Fruit fly (Drosophila melanogaster) whole organism, embryonic: ENCODE measurements around the gene NdufV3.

Source experiments
- Asciz ChIP-seq: fragments of 200-800 bp; sonication (Bioruptor generic); optimal IDR thresholded peaks from 2 replicates; lab custom pipeline; 2017; ENCODE audit warnings: missing biosample characterization, mild to moderate bottlenecking, missing genetic modification characterization, missing genetic modification reagents
- B-H2 ChIP-seq: fragments of 200-800 bp; sonication (Bioruptor generic); optimal IDR thresholded peaks from 2 replicates; lab custom pipeline; 2018; ENCODE audit warnings: missing biosample characterization, mild to moderate bottlenecking, missing genetic modification characterization
- CG10147 ChIP-seq: fragments of 200-800 bp; sonication (Bioruptor generic); optimal IDR thresholded peaks from 2 replicates; lab custom pipeline; 2019; ENCODE audit warnings: missing biosample characterization, mild to moderate bottlenecking, missing genetic modification characterization, moderate library complexity
- CG10959 ChIP-seq: fragments of 200-800 bp; sonication (Bioruptor generic); IDR thresholded peaks from 2 replicates; pipeline ENCODE4 v1.3.6; 2022; ENCODE audit warnings: missing biosample characterization, missing genetic modification characterization
- CG11695 ChIP-seq: fragments of 200-800 bp; sonication (Bioruptor generic); IDR thresholded peaks from 3 replicates; pipeline ENCODE4 v1.3.6; 2022; ENCODE audit warnings: missing biosample characterization, missing genetic modification characterization
- CG12071 ChIP-seq: fragments of 200-800 bp; sonication (Bioruptor generic); optimal IDR thresholded peaks from 3 replicates; lab custom pipeline; 2018; ENCODE audit warnings: missing biosample characterization, mild to moderate bottlenecking, missing genetic modification characterization
- CG1233 ChIP-seq: fragments of 200-800 bp; sonication (Bioruptor generic); optimal IDR thresholded peaks from 4 replicates; lab custom pipeline; 2018; ENCODE audit warnings: missing biosample characterization, mild to moderate bottlenecking, missing genetic modification characterization
- CG12659 ChIP-seq: fragments of 200-800 bp; sonication (Bioruptor generic); optimal IDR thresholded peaks from 3 replicates; lab custom pipeline; 2017; ENCODE audit warnings: mild to moderate bottlenecking, missing biosample characterization, missing genetic modification reagents, missing genetic modification characterization
- CG12744 ChIP-seq: fragments of 200-800 bp; sonication (Bioruptor generic); optimal IDR thresholded peaks from 2 replicates; lab custom pipeline; 2016; ENCODE audit warnings: missing biosample characterization, missing genetic modification characterization
- CG13624 ChIP-seq: fragments of 200-800 bp; sonication (Bioruptor generic); optimal IDR thresholded peaks from 2 replicates; lab custom pipeline; 2016; ENCODE audit warnings: missing biosample characterization, missing genetic modification characterization
- CG14441 ChIP-seq: fragments of 200-800 bp; sonication (Bioruptor generic); IDR thresholded peaks from 2 replicates; pipeline ENCODE4 v1.3.6; 2022; ENCODE audit warnings: missing biosample characterization, missing genetic modification characterization
- CG14860 ChIP-seq: fragments of 200-800 bp; sonication (Bioruptor generic); IDR thresholded peaks from 3 replicates; pipeline ENCODE4 v1.3.6; 2022; ENCODE audit warnings: missing biosample characterization, missing genetic modification characterization; ENCODE audit not compliant: partially characterized antibody
- CG1647 ChIP-seq: fragments of 200-800 bp; sonication (Bioruptor generic); optimal IDR thresholded peaks from 3 replicates; lab custom pipeline; 2016; ENCODE audit warnings: missing biosample characterization, missing genetic modification characterization
- CG17359 ChIP-seq: fragments of 200-800 bp; sonication (Bioruptor generic); optimal IDR thresholded peaks from 3 replicates; lab custom pipeline; 2018; ENCODE audit warnings: missing biosample characterization, mild to moderate bottlenecking, missing genetic modification characterization, moderate library complexity
- CG17385 ChIP-seq: fragments of 200-800 bp; sonication (Bioruptor generic); optimal IDR thresholded peaks from 3 replicates; lab custom pipeline; 2018; ENCODE audit warnings: missing biosample characterization, mild to moderate bottlenecking, missing genetic modification characterization
- CG18476 ChIP-seq: fragments of 200-800 bp; sonication (Bioruptor generic); optimal IDR thresholded peaks from 2 replicates; lab custom pipeline; 2016; ENCODE audit warnings: missing biosample characterization, mild to moderate bottlenecking, missing genetic modification characterization
- CG2889 ChIP-seq: fragments of 200-800 bp; sonication (Bioruptor generic); IDR thresholded peaks from 3 replicates; pipeline ENCODE4 v1.3.6; 2022; ENCODE audit warnings: missing biosample characterization, missing genetic modification characterization
- CG30403 ChIP-seq: fragments of 200-800 bp; sonication (Bioruptor generic); optimal IDR thresholded peaks from 3 replicates; lab custom pipeline; 2016; ENCODE audit warnings: missing biosample characterization, missing genetic modification characterization
- CG6683 ChIP-seq: fragments of 200-800 bp; sonication (Bioruptor generic); optimal IDR thresholded peaks from 2 replicates; lab custom pipeline; 2017; ENCODE audit warnings: missing biosample characterization, mild to moderate bottlenecking, missing genetic modification characterization, missing genetic modification reagents
- CG7271 ChIP-seq: fragments of 200-800 bp; sonication (Bioruptor generic); optimal IDR thresholded peaks from 2 replicates; lab custom pipeline; 2018; ENCODE audit warnings: missing biosample characterization, mild to moderate bottlenecking, missing genetic modification characterization, moderate library complexity
- CG7839 ChIP-seq: fragments of 200-800 bp; sonication (Bioruptor generic); optimal IDR thresholded peaks from 3 replicates; lab custom pipeline; 2018; ENCODE audit warnings: missing biosample characterization, mild to moderate bottlenecking, missing genetic modification characterization, moderate library complexity
- CG9932 ChIP-seq: fragments of 200-800 bp; sonication (Bioruptor generic); IDR thresholded peaks from 2 replicates; pipeline ENCODE4 v1.3.6; 2022; ENCODE audit warnings: missing biosample characterization, missing genetic modification characterization
- CrebB ChIP-seq: fragments of 200-800 bp; sonication (Bioruptor generic); optimal IDR thresholded peaks from 3 replicates; lab custom pipeline; 2018; ENCODE audit warnings: missing biosample characterization, mild to moderate bottlenecking, missing genetic modification characterization
- D19B ChIP-seq: fragments of 200-800 bp; sonication (Bioruptor generic); optimal IDR thresholded peaks from 2 replicates; lab custom pipeline; 2017; ENCODE audit warnings: missing biosample characterization, mild to moderate bottlenecking, missing genetic modification characterization
- Dip2 ChIP-seq: fragments of 200-800 bp; sonication (Bioruptor generic); IDR thresholded peaks from 2 replicates; pipeline ENCODE4 v1.3.6; 2022; ENCODE audit warnings: missing biosample characterization, missing genetic modification characterization
- Dp ChIP-seq: fragments of 200-800 bp; sonication (Bioruptor generic); optimal IDR thresholded peaks from 2 replicates; lab custom pipeline; 2018; ENCODE audit warnings: missing biosample characterization, mild to moderate bottlenecking, missing genetic modification characterization, moderate library complexity
- Dref ChIP-seq: fragments of 200-800 bp; sonication (Bioruptor generic); IDR thresholded peaks from 2 replicates; pipeline ENCODE4 v1.3.6; 2022; ENCODE audit warnings: missing biosample characterization, missing genetic modification characterization
- Drgx ChIP-seq: fragments of 200-800 bp; sonication (Bioruptor generic); IDR thresholded peaks from 2 replicates; pipeline ENCODE4 v1.3.6; 2022; ENCODE audit warnings: missing biosample characterization, missing genetic modification characterization
- Gug ChIP-seq: fragments of 200-800 bp; sonication (Bioruptor generic); IDR thresholded peaks from 4 replicates; pipeline ENCODE4 v1.3.6; 2022; ENCODE audit warnings: missing biosample characterization, missing genetic modification characterization
- H15 ChIP-seq: fragments of 200-800 bp; sonication (Bioruptor generic); IDR thresholded peaks from 3 replicates; pipeline ENCODE4 v1.3.6; 2022; ENCODE audit warnings: missing biosample characterization, missing genetic modification characterization
- HLH54F ChIP-seq: fragments of 200-800 bp; sonication (Bioruptor generic); optimal IDR thresholded peaks from 3 replicates; lab custom pipeline; 2016; ENCODE audit warnings: missing biosample characterization, missing genetic modification characterization
- Hey ChIP-seq: fragments of 200-800 bp; sonication (Bioruptor generic); optimal IDR thresholded peaks from 3 replicates; lab custom pipeline; 2018; ENCODE audit warnings: missing biosample characterization, mild to moderate bottlenecking, missing genetic modification characterization
- Hmr ChIP-seq: fragments of 200-800 bp; sonication (Bioruptor generic); optimal IDR thresholded peaks from 3 replicates; lab custom pipeline; 2017; ENCODE audit warnings: mild to moderate bottlenecking, missing biosample characterization, missing genetic modification reagents, missing genetic modification characterization
- Hr3 ChIP-seq: fragments of 200-800 bp; sonication (Bioruptor generic); optimal IDR thresholded peaks from 3 replicates; lab custom pipeline; 2016; ENCODE audit warnings: missing biosample characterization, missing genetic modification characterization
- Mrtf ChIP-seq: fragments of 200-800 bp; sonication (Bioruptor generic); IDR thresholded peaks from 3 replicates; pipeline ENCODE4 v1.3.6; 2022; ENCODE audit warnings: missing biosample characterization, missing genetic modification characterization
- Oaz ChIP-seq: fragments of 200-800 bp; sonication (Bioruptor generic); IDR thresholded peaks from 2 replicates; pipeline ENCODE4 v1.3.6; 2022; ENCODE audit warnings: missing biosample characterization, missing genetic modification characterization
- Sox102F ChIP-seq: fragments of 200-800 bp; sonication (Bioruptor generic); optimal IDR thresholded peaks from 2 replicates; lab custom pipeline; 2018; ENCODE audit warnings: missing biosample characterization, mild to moderate bottlenecking, missing genetic modification characterization, moderate library complexity
- Trl ChIP-seq, 3 experiments: fragments of >200 bp in 2 of 3; fragments of 200-800 bp in 1 of 3; sonication (Bioruptor generic) in 1 of 3; optimal IDR thresholded peaks; 2 replicates in 1 of 3; 3 replicates in 2 of 3; lab custom pipeline; 2016 to 2017; ENCODE audit warnings: missing biosample characterization in 1 of 3, missing genetic modification characterization in 1 of 3
- ase ChIP-seq: fragments of 200-800 bp; sonication (Bioruptor generic); IDR thresholded peaks from 3 replicates; pipeline ENCODE4 v1.3.6; 2022; ENCODE audit warnings: missing biosample characterization, missing genetic modification characterization
- ash1 ChIP-seq: fragments of 200-800 bp; sonication (Bioruptor generic); optimal IDR thresholded peaks from 2 replicates; lab custom pipeline; 2018; ENCODE audit warnings: missing biosample characterization, mild to moderate bottlenecking, missing genetic modification characterization
- az2 ChIP-seq: fragments of 200-800 bp; sonication (Bioruptor generic); optimal IDR thresholded peaks from 3 replicates; lab custom pipeline; 2016; ENCODE audit warnings: missing biosample characterization, missing genetic modification characterization
- disco-r ChIP-seq: fragments of 200-800 bp; sonication (Bioruptor generic); optimal IDR thresholded peaks from 2 replicates; lab custom pipeline; 2016; ENCODE audit warnings: missing biosample characterization, missing genetic modification characterization
- dpn ChIP-seq, 2 experiments: fragments of 200-800 bp; sonication (Bioruptor generic); optimal IDR thresholded peaks; 3 replicates each; lab custom pipeline; 2016; ENCODE audit warnings: missing biosample characterization in 2 of 2, missing genetic modification characterization in 2 of 2
- gem ChIP-seq: fragments of 200-800 bp; sonication (Bioruptor generic); optimal IDR thresholded peaks from 2 replicates; lab custom pipeline; 2019; ENCODE audit warnings: missing biosample characterization, mild to moderate bottlenecking, missing genetic modification characterization, moderate library complexity
- hb ChIP-seq: fragments of 200-800 bp; sonication (Bioruptor generic); IDR thresholded peaks from 3 replicates; pipeline ENCODE4 v1.3.6; 2022; ENCODE audit warnings: missing biosample characterization, missing genetic modification characterization; ENCODE audit not compliant: partially characterized antibody
- kah ChIP-seq: fragments of 200-800 bp; sonication (Bioruptor generic); optimal IDR thresholded peaks from 2 replicates; lab custom pipeline; 2018; ENCODE audit warnings: missing biosample characterization, mild to moderate bottlenecking, missing genetic modification characterization
- nerfin-2 ChIP-seq: fragments of 200-800 bp; sonication (Bioruptor generic); IDR thresholded peaks from 2 replicates; pipeline ENCODE4 v1.3.6; 2022; ENCODE audit warnings: missing biosample characterization, missing genetic modification characterization; ENCODE audit not compliant: partially characterized antibody
- odd ChIP-seq: fragments of 200-800 bp; sonication (Bioruptor generic); optimal IDR thresholded peaks from 2 replicates; lab custom pipeline; 2017; ENCODE audit warnings: missing biosample characterization, mild to moderate bottlenecking, missing genetic modification characterization
- phol ChIP-seq: fragments of 200-800 bp; sonication (Bioruptor generic); optimal IDR thresholded peaks from 3 replicates; lab custom pipeline; 2018; ENCODE audit warnings: missing biosample characterization, mild to moderate bottlenecking, missing genetic modification characterization, moderate library complexity
- scrt ChIP-seq: fragments of 200-800 bp; sonication (Bioruptor generic); optimal IDR thresholded peaks from 2 replicates; lab custom pipeline; 2018; ENCODE audit warnings: missing biosample characterization, mild to moderate bottlenecking, missing genetic modification characterization, moderate library complexity
- sd ChIP-seq: fragments of 200-800 bp; sonication (Bioruptor generic); optimal IDR thresholded peaks from 3 replicates; lab custom pipeline; 2018; ENCODE audit warnings: missing biosample characterization, mild to moderate bottlenecking, missing genetic modification characterization, moderate library complexity

NdufV3 gene

dm6 chrX:11369374-11369773, 19.6 kb downstream of the NdufV3 start, which contains the start of gene dlg1 (continued):
- TF ChIP-seq odd (no peak), CG14860 (GFP tag; lab: Robert Waterston, UW) (peak; percentile 65; the same call in 1 of the 3 replicates), Dp (GFP tag; lab: Kevin White, UChicago) (peak; percentile 73), sd (tag; lab: Kevin White, UChicago) (peak; percentile 30), CG7271 (tag; lab: Kevin White, UChicago) (no peak), Dref (GFP tag; lab: Robert Waterston, UW) (peak; percentile 56), dpn (GFP tag; optimal IDR thresholded peaks at IDR 0.05; lab: Kevin White, UChicago) (no peak), scrt (GFP tag; lab: Kevin White, UChicago) (no peak), az2 (GFP tag; lab: Kevin White, UChicago) (no peak), Sox102F (GFP tag; lab: Kevin White, UChicago) (no peak), H15 (no peak), Dip2 (GFP tag; lab: Robert Waterston, UW) (no peak), Trl (optimal IDR thresholded peaks at IDR 0.05; lab: Kevin White, UChicago) (no peak), Trl (GFP tag; optimal IDR thresholded peaks at IDR 0.05; lab: Kevin White, UChicago) (no peak), kah (no peak), CG2889 (GFP tag; lab: Robert Waterston, UW) (no peak), ase (GFP tag; lab: Robert Waterston, UW) (no peak), CG17385 (no peak), CG10959 (GFP tag; lab: Robert Waterston, UW) (no peak), disco-r (no peak), HLH54F (no peak), CG14441 (GFP tag; lab: Robert Waterston, UW) (no peak), CG11695 (GFP tag; lab: Robert Waterston, UW) (no peak), CG12659 (GFP tag; lab: Kevin White, UChicago) (peak; percentile 25), D19B (GFP tag; lab: Kevin White, UChicago) (no peak), phol (no peak), CG1233 (GFP tag; lab: Kevin White, UChicago) (no peak), Oaz (GFP tag; lab: Robert Waterston, UW) (no peak), nerfin-2 (peak; percentile 49; the same call in 1 of the 2 replicates), CG6683 (no peak), CG18476 (GFP tag; lab: Kevin White, UChicago) (no peak), Mrtf (GFP tag; lab: Robert Waterston, UW) (no peak), CG1647 (GFP tag; lab: Kevin White, UChicago) (no peak), Drgx (no peak), B-H2 (no peak), Gug (GFP tag; lab: Robert Waterston, UW) (no peak), CrebB (no peak), ash1 (GFP tag; lab: Kevin White, UChicago) (no peak), CG30403 (GFP tag; lab: Kevin White, UChicago) (no peak), Hmr (GFP tag; lab: Kevin White, UChicago) (no peak), hb (GFP tag; lab: Robert Waterston, UW) (peak; percentile 63; the same call in 2 of the 3 replicates), CG10147 (GFP tag; lab: Kevin White, UChicago) (no peak), Asciz (no peak), CG9932 (no peak), Hr3 (GFP tag; lab: Kevin White, UChicago) (no peak), CG12071 (no peak), Hey (tag; lab: Kevin White, UChicago) (no peak), CG7839 (tag; lab: Kevin White, UChicago) (no peak), CG12744 (GFP tag; lab: Kevin White, UChicago) (no peak), CG17359 (no peak), CG13624 (GFP tag; lab: Kevin White, UChicago) (no peak), gem (no peak)
